Fruit fly (Drosophila melanogaster) whole organism, embryonic: ENCODE results near the gene CG7974.

Source experiments
- Bteb2 ChIP-seq: fragments of 200-800 bp; sonication (Bioruptor generic); optimal IDR thresholded peaks from 2 replicates; lab custom pipeline; 2016; ENCODE audit warnings: missing biosample characterization, missing genetic modification characterization
- C15 ChIP-seq: fragments of 200-800 bp; sonication (Bioruptor generic); IDR thresholded peaks from 3 replicates; pipeline ENCODE4 v1.3.6; 2022; ENCODE audit warnings: missing biosample characterization, missing genetic modification characterization
- CG10267 ChIP-seq: fragments of 200-800 bp; sonication (Bioruptor generic); optimal IDR thresholded peaks from 2 replicates; lab custom pipeline; 2018; ENCODE audit warnings: missing biosample characterization, mild to moderate bottlenecking, missing genetic modification characterization, moderate library complexity
- CG11247 ChIP-seq: fragments of 200-800 bp; sonication (Bioruptor generic); IDR thresholded peaks from 2 replicates; pipeline ENCODE4 v1.3.6; 2022; ENCODE audit warnings: missing biosample characterization, missing genetic modification characterization
- CG12744 ChIP-seq: fragments of 200-800 bp; sonication (Bioruptor generic); optimal IDR thresholded peaks from 2 replicates; lab custom pipeline; 2016; ENCODE audit warnings: missing biosample characterization, missing genetic modification characterization
- CG12769 ChIP-seq: fragments of 200-800 bp; sonication (Bioruptor generic); optimal IDR thresholded peaks from 2 replicates; lab custom pipeline; 2019; ENCODE audit warnings: missing biosample characterization, mild to moderate bottlenecking, missing genetic modification characterization, moderate library complexity
- CG13123 ChIP-seq: fragments of 200-800 bp; sonication (Bioruptor generic); optimal IDR thresholded peaks from 2 replicates; lab custom pipeline; 2016; ENCODE audit warnings: missing biosample characterization, missing genetic modification characterization
- CG14667 ChIP-seq: fragments of 200-800 bp; sonication (Bioruptor generic); IDR thresholded peaks from 2 replicates; pipeline ENCODE4 v1.3.6; 2022; ENCODE audit warnings: missing biosample characterization, missing genetic modification characterization
- CG16779 ChIP-seq: fragments of 200-800 bp; sonication (Bioruptor generic); IDR thresholded peaks from 2 replicates; pipeline ENCODE4 v1.3.6; 2022; ENCODE audit warnings: missing biosample characterization, missing genetic modification characterization
- CG17359 ChIP-seq: fragments of 200-800 bp; sonication (Bioruptor generic); optimal IDR thresholded peaks from 3 replicates; lab custom pipeline; 2018; ENCODE audit warnings: missing biosample characterization, mild to moderate bottlenecking, missing genetic modification characterization, moderate library complexity
- CG1792 ChIP-seq: fragments of 200-800 bp; sonication (Bioruptor generic); optimal IDR thresholded peaks from 2 replicates; lab custom pipeline; 2016; ENCODE audit warnings: missing biosample characterization, missing genetic modification characterization
- CG30431 ChIP-seq: fragments of 200-800 bp; sonication (Bioruptor generic); optimal IDR thresholded peaks from 2 replicates; lab custom pipeline; 2017; ENCODE audit warnings: missing biosample characterization, missing genetic modification characterization
- CG32532 ChIP-seq: fragments of 200-800 bp; sonication (Bioruptor generic); IDR thresholded peaks from 2 replicates; pipeline ENCODE4 v1.3.6; 2022; ENCODE audit warnings: missing biosample characterization, missing genetic modification characterization
- CG33213 ChIP-seq: fragments of 200-800 bp; sonication (Bioruptor generic); optimal IDR thresholded peaks from 3 replicates; lab custom pipeline; 2016; ENCODE audit warnings: missing biosample characterization, missing genetic modification characterization
- CG34422 ChIP-seq: fragments of 200-800 bp; sonication (Bioruptor generic); IDR thresholded peaks from 3 replicates; pipeline ENCODE4 v1.3.6; 2022; ENCODE audit warnings: missing biosample characterization, missing genetic modification characterization
- CG4328 ChIP-seq: fragments of 200-800 bp; sonication (Bioruptor generic); optimal IDR thresholded peaks from 3 replicates; lab custom pipeline; 2017; ENCODE audit warnings: missing biosample characterization, missing genetic modification reagents, missing genetic modification characterization
- CG7372 ChIP-seq: fragments of 200-800 bp; sonication (Bioruptor generic); IDR thresholded peaks from 2 replicates; pipeline ENCODE4 v1.3.6; 2022; ENCODE audit warnings: missing biosample characterization, missing genetic modification characterization
- CG8765 ChIP-seq: fragments of 200-800 bp; sonication (Bioruptor generic); IDR thresholded peaks from 2 replicates; pipeline ENCODE4 v1.3.6; 2022; ENCODE audit warnings: missing biosample characterization, missing genetic modification characterization
- Chrac-16 ChIP-seq: fragments of 200-800 bp; sonication (Bioruptor generic); optimal IDR thresholded peaks from 3 replicates; lab custom pipeline; 2016; ENCODE audit warnings: missing biosample characterization, missing genetic modification characterization
- Dbx ChIP-seq: fragments of 200-800 bp; sonication (Bioruptor generic); IDR thresholded peaks from 3 replicates; pipeline ENCODE4 v1.3.6; 2022; ENCODE audit warnings: missing biosample characterization, missing genetic modification characterization
- Deaf1 ChIP-seq: fragments of 200-800 bp; optimal IDR thresholded peaks from 3 replicates; lab custom pipeline; 2019; ENCODE audit warnings: missing biosample characterization, mild to moderate bottlenecking, missing genetic modification characterization, moderate library complexity
- E2f2 ChIP-seq: fragments of 200-800 bp; sonication (Bioruptor generic); IDR thresholded peaks from 2 replicates; pipeline ENCODE4 v1.3.6; 2022; ENCODE audit warnings: missing biosample characterization, missing genetic modification characterization
- Ets65A ChIP-seq: fragments of 200-800 bp; sonication (Bioruptor generic); peaks from one replicate; lab custom pipeline; 2016; ENCODE audit warnings: missing biosample characterization, missing genetic modification characterization
- Ets97D ChIP-seq: fragments of 200-800 bp; sonication (Bioruptor generic); optimal IDR thresholded peaks from 3 replicates; lab custom pipeline; 2016; ENCODE audit warnings: missing biosample characterization, missing genetic modification characterization
- HHEX ChIP-seq: fragments of 200-800 bp; sonication (Bioruptor generic); optimal IDR thresholded peaks from 3 replicates; lab custom pipeline; 2017; ENCODE audit warnings: missing biosample characterization, mild to moderate bottlenecking, missing genetic modification characterization, missing genetic modification reagents
- Hmr ChIP-seq: fragments of 200-800 bp; sonication (Bioruptor generic); optimal IDR thresholded peaks from 3 replicates; lab custom pipeline; 2017; ENCODE audit warnings: mild to moderate bottlenecking, missing biosample characterization, missing genetic modification reagents, missing genetic modification characterization
- Mes4 ChIP-seq: fragments of 200-800 bp; sonication (Bioruptor generic); optimal IDR thresholded peaks from 2 replicates; lab custom pipeline; 2016; ENCODE audit warnings: missing biosample characterization, missing genetic modification characterization
- NC2α ChIP-seq: fragments of 200-800 bp; sonication (Bioruptor generic); optimal IDR thresholded peaks from 2 replicates; lab custom pipeline; 2016; ENCODE audit warnings: missing biosample characterization, missing genetic modification characterization
- NC2β ChIP-seq: fragments of 200-800 bp; sonication (Bioruptor generic); optimal IDR thresholded peaks from 2 replicates; lab custom pipeline; 2016; ENCODE audit warnings: missing biosample characterization, missing genetic modification characterization
- Opbp ChIP-seq: fragments of 200-800 bp; sonication (Bioruptor generic); IDR thresholded peaks from 3 replicates; pipeline ENCODE4 v1.3.6; 2022; ENCODE audit warnings: missing biosample characterization, missing genetic modification characterization; ENCODE audit not compliant: partially characterized antibody
- Scr ChIP-seq: fragments of 200-800 bp; sonication (Bioruptor generic); IDR thresholded peaks from 2 replicates; pipeline ENCODE4 v1.3.6; 2022; ENCODE audit warnings: missing biosample characterization, missing genetic modification characterization; ENCODE audit not compliant: partially characterized antibody
- Sin3A ChIP-seq: fragments of >200 bp; optimal IDR thresholded peaks from 2 replicates; lab custom pipeline; 2018
- bbx ChIP-seq: fragments of 200-800 bp; sonication (Bioruptor generic); IDR thresholded peaks from 2 replicates; pipeline ENCODE4 v1.3.6; 2022; ENCODE audit warnings: missing biosample characterization, missing genetic modification characterization; ENCODE audit not compliant: partially characterized antibody
- crc ChIP-seq: fragments of 200-800 bp; sonication (Bioruptor generic); optimal IDR thresholded peaks from 2 replicates; lab custom pipeline; 2016; ENCODE audit warnings: missing biosample characterization, missing genetic modification characterization
- danr ChIP-seq: fragments of 200-800 bp; sonication (Bioruptor generic); IDR thresholded peaks from 2 replicates; pipeline ENCODE4 v1.3.6; 2022; ENCODE audit warnings: missing biosample characterization, missing genetic modification characterization
- dmrt99B ChIP-seq: fragments of 200-800 bp; sonication (Bioruptor generic); optimal IDR thresholded peaks from 2 replicates; lab custom pipeline; 2018; ENCODE audit warnings: missing biosample characterization, mild to moderate bottlenecking, missing genetic modification characterization, moderate library complexity
- fu2 ChIP-seq: fragments of 200-800 bp; sonication (Bioruptor generic); optimal IDR thresholded peaks from 2 replicates; lab custom pipeline; 2016; ENCODE audit warnings: missing biosample characterization, missing genetic modification characterization
- gsb ChIP-seq: fragments of 200-800 bp; sonication (Bioruptor generic); IDR thresholded peaks from 2 replicates; pipeline ENCODE4 v1.3.6; 2022; ENCODE audit warnings: missing biosample characterization, missing genetic modification characterization
- h ChIP-seq: fragments of >200 bp; optimal IDR thresholded peaks from 2 replicates; lab custom pipeline; 2017
- hkb ChIP-seq, 2 experiments: fragments of 200-800 bp in 1 of 2; fragments of >200 bp in 1 of 2; sonication (Bioruptor generic) in 1 of 2; IDR thresholded peaks in 1 of 2; optimal IDR thresholded peaks in 1 of 2; 2 replicates each; pipeline versions ENCODE4 v1.3.6 to Lab custom; 2017 to 2022; ENCODE audit warnings: missing biosample characterization in 1 of 2, missing genetic modification characterization in 1 of 2
- jigr1 ChIP-seq: fragments of 200-800 bp; sonication (Bioruptor generic); IDR thresholded peaks from 3 replicates; pipeline ENCODE4 v1.3.6; 2022; ENCODE audit warnings: missing biosample characterization, missing genetic modification characterization
- kni ChIP-seq: fragments of 200-800 bp; sonication (Bioruptor generic); optimal IDR thresholded peaks from 3 replicates; lab custom pipeline; 2017; ENCODE audit warnings: mild to moderate bottlenecking, missing biosample characterization, missing genetic modification reagents, missing genetic modification characterization
- knrl ChIP-seq: fragments of 200-800 bp; sonication (Bioruptor generic); IDR thresholded peaks from 3 replicates; pipeline ENCODE4 v1.3.6; 2022; ENCODE audit warnings: missing biosample characterization, missing genetic modification characterization; ENCODE audit not compliant: partially characterized antibody
- mam ChIP-seq: fragments of 200-800 bp; sonication (Bioruptor generic); optimal IDR thresholded peaks from 3 replicates; lab custom pipeline; 2016; ENCODE audit warnings: missing biosample characterization, missing genetic modification characterization
- nerfin-1 ChIP-seq: fragments of 200-800 bp; sonication (Bioruptor generic); optimal IDR thresholded peaks from 3 replicates; lab custom pipeline; 2019; ENCODE audit warnings: missing biosample characterization, mild to moderate bottlenecking, missing genetic modification characterization, moderate library complexity
- nom ChIP-seq: fragments of 200-800 bp; sonication (Bioruptor generic); optimal IDR thresholded peaks from 2 replicates; lab custom pipeline; 2017; ENCODE audit warnings: missing biosample characterization, missing genetic modification characterization, mild to moderate bottlenecking, moderate library complexity, missing genetic modification reagents
- tgo ChIP-seq: fragments of 200-800 bp; sonication (Bioruptor generic); IDR thresholded peaks from 3 replicates; pipeline ENCODE4 v1.3.6; 2022; ENCODE audit warnings: missing biosample characterization, missing genetic modification characterization
- tx ChIP-seq: fragments of 200-800 bp; sonication (Bioruptor generic); optimal IDR thresholded peaks from 2 replicates; lab custom pipeline; 2016; ENCODE audit warnings: missing biosample characterization, missing genetic modification characterization
- vnd ChIP-seq: fragments of 200-800 bp; sonication (Bioruptor generic); IDR thresholded peaks from 3 replicates; pipeline ENCODE4 v1.3.6; 2022; ENCODE audit warnings: missing biosample characterization, missing genetic modification characterization; ENCODE audit not compliant: partially characterized antibody
- zfh1 ChIP-seq: fragments of 200-800 bp; sonication (Bioruptor generic); IDR thresholded peaks from 3 replicates; pipeline ENCODE4 v1.3.6; 2022; ENCODE audit warnings: missing biosample characterization, missing genetic modification characterization
- zfh2 ChIP-seq: fragments of 200-800 bp; sonication (Bioruptor generic); optimal IDR thresholded peaks from 2 replicates; lab custom pipeline; 2016; ENCODE audit warnings: missing biosample characterization, missing genetic modification characterization

The CG7974 gene

dm6 chr3L:1647276-1647919 lies 17.5 kb upstream of the CG7974 start, which contains the start of the genes CG17249 and Bro (continued):
- TF ChIP-seq CG12769 (tag; lab: Kevin White, UChicago) (peak; percentile 59), Hmr (peak; percentile 42), h (lab: Kevin White, UChicago) (no peak), CG33213 (peak; percentile 38), kni (no peak), jigr1 (GFP tag; lab: Robert Waterston, UW) (no peak), Bteb2 (GFP tag; lab: Kevin White, UChicago) (peak; percentile 24), bbx (no peak), mam (GFP tag; lab: Kevin White, UChicago) (peak; percentile 21), CG7372 (GFP tag; lab: Robert Waterston, UW) (no peak), Mes4 (GFP tag; lab: Kevin White, UChicago) (no peak), CG32532 (GFP tag; lab: Robert Waterston, UW) (no peak), CG16779 (GFP tag; lab: Robert Waterston, UW) (no peak), CG1792 (GFP tag; lab: Kevin White, UChicago) (peak; percentile 5), gsb (GFP tag; lab: Robert Waterston, UW) (no peak), Scr (GFP tag; lab: Robert Waterston, UW) (peak; percentile 25; the same call in 1 of the 2 replicates), CG11247 (GFP tag; lab: Robert Waterston, UW) (no peak), HHEX (no peak), vnd (GFP tag; lab: Robert Waterston, UW) (0 out of 3 replicates have a peak, but pooled peaks have one; percentile 10), nom (GFP tag; lab: Kevin White, UChicago) (no peak), fu2 (GFP tag; lab: Kevin White, UChicago) (peak; percentile 23), zfh2 (GFP tag; lab: Kevin White, UChicago) (peak; percentile 54), CG34422 (GFP tag; lab: Robert Waterston, UW) (peak; percentile 49; the same call in 1 of the 3 replicates), CG8765 (no peak), C15 (GFP tag; lab: Robert Waterston, UW) (0 out of 3 replicates have a peak, but pooled peaks have one; percentile 11), CG14667 (GFP tag; lab: Robert Waterston, UW) (no peak), Opbp (GFP tag; lab: Robert Waterston, UW) (peak; percentile 52; the same call in 1 of the 3 replicates), CG17359 (tag; lab: Kevin White, UChicago) (no peak), Dbx (GFP tag; lab: Robert Waterston, UW) (0 out of 3 replicates have a peak, but pooled peaks have one; percentile 39), Ets65A (GFP tag; lab: Kevin White, UChicago) (peak; percentile 74), NC2β (GFP tag; lab: Kevin White, UChicago) (peak; percentile 2), crc (no peak), NC2α (GFP tag; lab: Kevin White, UChicago) (no peak), tgo (GFP tag; lab: Robert Waterston, UW) (no peak), CG10267 (tag; lab: Kevin White, UChicago) (peak; percentile 98), Chrac-16 (GFP tag; lab: Kevin White, UChicago) (peak; percentile 19), nerfin-1 (tag; lab: Kevin White, UChicago) (no peak), zfh1 (GFP tag; lab: Robert Waterston, UW) (peak; percentile 34; the same call in 2 of the 3 replicates), Sin3A (lab: Kevin White, UChicago) (peak; percentile 50), E2f2 (GFP tag; lab: Robert Waterston, UW) (peak; percentile 97), tx (no peak), CG30431 (GFP tag; lab: Kevin White, UChicago) (no peak), CG13123 (no peak), Deaf1 (tag; lab: Kevin White, UChicago) (no peak), hkb (optimal IDR thresholded peaks at IDR 0.05; lab: Kevin White, UChicago) (no peak), hkb (GFP tag; IDR thresholded peaks at IDR 0.05; lab: Robert Waterston, UW) (no peak), knrl (GFP tag; lab: Robert Waterston, UW) (no peak; the same call in 2 of the 3 replicates), Ets97D (peak; percentile 78), danr (GFP tag; lab: Robert Waterston, UW) (no peak), CG12744 (GFP tag; lab: Kevin White, UChicago) (no peak), CG4328 (no peak), dmrt99B (tag; lab: Kevin White, UChicago) (no peak)
